Worm (Caenorhabditis elegans): ENCODE results near the gene ZK105.13.

DNA sequence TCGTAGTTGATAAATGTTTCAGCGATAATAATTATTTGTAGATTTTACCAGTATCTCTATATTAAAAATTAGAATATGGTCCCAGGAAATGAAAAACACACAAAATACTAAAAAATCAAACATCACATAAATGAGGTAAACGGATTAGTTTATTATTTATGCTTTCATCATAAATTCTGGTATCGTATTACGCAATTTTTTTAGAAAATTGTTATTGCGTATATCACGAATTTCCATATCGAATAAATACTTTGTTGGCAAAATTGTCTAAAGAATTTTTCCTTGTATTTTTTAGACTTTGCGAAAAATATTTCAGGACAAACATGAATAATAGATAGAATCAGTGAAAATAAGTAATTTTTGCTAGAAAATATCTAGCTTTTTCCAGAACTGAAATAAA, 13.2 kb upstream of the ZK105.13 start:
- TF ChIP-seq nhr-12 (tag; optimal IDR thresholded peaks at IDR 0.05) (no peak), unc-62 (GFP tag; optimal IDR thresholded peaks at IDR 0.05) (no peak), nhr-11 (tag; optimal IDR thresholded peaks at IDR 0.05) (no peak), Y55F3AM.14 (GFP tag; optimal IDR thresholded peaks at IDR 0.05) (no peak), aly-2 (tag; optimal IDR thresholded peaks at IDR 0.05) (no peak), unc-55 (GFP tag; optimal IDR thresholded peaks at IDR 0.05) (peak; percentile 71), blmp-1 (tag; optimal IDR thresholded peaks at IDR 0.05; ENCODE audit: insufficient read depth) (no peak), ceh-82 (tag; optimal IDR thresholded peaks at IDR 0.05) (no peak)
